Fruit fly (Drosophila melanogaster) whole organism, prepupa: ENCODE results near the gene hep.
A peak's percentile ranks its signal among the peaks of the same experiment; 100 is the strongest.

ENCODE experiments used
- CG10631 ChIP-seq: fragments of 200-800 bp; sonication (Bioruptor generic); optimal IDR thresholded peaks from 2 replicates; lab custom pipeline; 2016; ENCODE audit warnings: missing biosample characterization, missing genetic modification characterization
- CG10669 ChIP-seq: fragments of 200-800 bp; sonication (Bioruptor generic); optimal IDR thresholded peaks from 3 replicates; lab custom pipeline; 2018; ENCODE audit warnings: missing biosample characterization, mild to moderate bottlenecking, missing genetic modification characterization, moderate library complexity
- CG11294 ChIP-seq: fragments of 200-800 bp; sonication (Bioruptor generic); IDR thresholded peaks from 2 replicates; pipeline ENCODE4 v1.3.6; 2022; ENCODE audit warnings: missing biosample characterization, missing genetic modification characterization
- CG11902 ChIP-seq: fragments of 200-800 bp; sonication (Bioruptor generic); optimal IDR thresholded peaks from 3 replicates; lab custom pipeline; 2016; ENCODE audit warnings: missing biosample characterization, missing genetic modification characterization
- CG15336 ChIP-seq: fragments of 200-800 bp; sonication (Bioruptor generic); IDR thresholded peaks from 2 replicates; pipeline ENCODE4 v1.3.6; 2022; ENCODE audit warnings: missing biosample characterization, missing genetic modification characterization
- CG1621 ChIP-seq: fragments of 200-800 bp; sonication (Bioruptor generic); optimal IDR thresholded peaks from 3 replicates; lab custom pipeline; 2018; ENCODE audit warnings: missing biosample characterization, mild to moderate bottlenecking, missing genetic modification characterization
- CG16779 ChIP-seq: fragments of 200-800 bp; sonication (Bioruptor generic); optimal IDR thresholded peaks from 3 replicates; lab custom pipeline; 2017; ENCODE audit warnings: missing biosample characterization, mild to moderate bottlenecking, missing genetic modification characterization
- CG3032 ChIP-seq: fragments of 200-800 bp; optimal IDR thresholded peaks from 2 replicates; lab custom pipeline; 2019; ENCODE audit warnings: missing biosample characterization, mild to moderate bottlenecking, missing genetic modification characterization, moderate library complexity
- CG3919 ChIP-seq: fragments of 200-800 bp; sonication (Bioruptor generic); optimal IDR thresholded peaks from 3 replicates; lab custom pipeline; 2016; ENCODE audit warnings: missing biosample characterization, missing genetic modification characterization
- CG4318 ChIP-seq: fragments of 200-800 bp; sonication (Bioruptor generic); optimal IDR thresholded peaks from 3 replicates; lab custom pipeline; 2017; ENCODE audit warnings: missing biosample characterization, mild to moderate bottlenecking, missing genetic modification characterization
- CG6163 ChIP-seq: fragments of 200-800 bp; sonication (Bioruptor generic); IDR thresholded peaks from 3 replicates; pipeline ENCODE4 v1.3.6; 2022; ENCODE audit warnings: missing biosample characterization, missing genetic modification characterization
- CG6276 ChIP-seq: fragments of 200-800 bp; sonication (Bioruptor generic); optimal IDR thresholded peaks from 2 replicates; lab custom pipeline; 2017; ENCODE audit warnings: missing biosample characterization, mild to moderate bottlenecking, missing genetic modification characterization
- CG6792 ChIP-seq: fragments of 200-800 bp; sonication (Bioruptor generic); optimal IDR thresholded peaks from 3 replicates; lab custom pipeline; 2016; ENCODE audit warnings: missing biosample characterization, missing genetic modification characterization
- CG6808 ChIP-seq: fragments of 200-800 bp; sonication (Bioruptor generic); optimal IDR thresholded peaks from 3 replicates; lab custom pipeline; 2017; ENCODE audit warnings: missing biosample characterization, missing genetic modification characterization, mild to moderate bottlenecking, moderate library complexity, missing genetic modification reagents
- CG6854 ChIP-seq: fragments of 200-800 bp; sonication (Bioruptor generic); optimal IDR thresholded peaks from 2 replicates; lab custom pipeline; 2017; ENCODE audit warnings: missing biosample characterization, mild to moderate bottlenecking, missing genetic modification characterization
- CG7368 ChIP-seq: fragments of 200-800 bp; sonication (Bioruptor generic); optimal IDR thresholded peaks from 3 replicates; lab custom pipeline; 2016; ENCODE audit warnings: missing biosample characterization, missing genetic modification characterization
- CG8119 ChIP-seq: fragments of 200-800 bp; sonication (Bioruptor generic); IDR thresholded peaks from 3 replicates; pipeline ENCODE4 v1.3.6; 2022; ENCODE audit warnings: missing biosample characterization, missing genetic modification characterization
- CG8319 ChIP-seq: fragments of 200-800 bp; sonication (Bioruptor generic); optimal IDR thresholded peaks from 3 replicates; lab custom pipeline; 2016; ENCODE audit warnings: missing biosample characterization, missing genetic modification characterization
- CG8632 ChIP-seq: fragments of 200-800 bp; sonication (Bioruptor generic); optimal IDR thresholded peaks from 3 replicates; lab custom pipeline; 2016; ENCODE audit warnings: missing biosample characterization, missing genetic modification characterization
- Eip78C ChIP-seq: fragments of 200-800 bp; sonication (Bioruptor generic); peaks from one replicate; lab custom pipeline; 2016; ENCODE audit warnings: missing biosample characterization, missing genetic modification characterization
- Ets21C ChIP-seq: fragments of 200-800 bp; sonication (Bioruptor generic); optimal IDR thresholded peaks from 3 replicates; lab custom pipeline; 2016; ENCODE audit warnings: missing biosample characterization, missing genetic modification characterization
- Gug ChIP-seq: fragments of 200-800 bp; sonication (Bioruptor generic); IDR thresholded peaks from 2 replicates; pipeline ENCODE4 v1.3.6; 2022; ENCODE audit warnings: missing biosample characterization, missing genetic modification characterization
- Hr38 ChIP-seq: sonication (Bioruptor generic); optimal IDR thresholded peaks from 2 replicates; lab custom pipeline; 2016; ENCODE audit warnings: missing biosample characterization, missing genetic modification characterization
- Hr4 ChIP-seq: fragments of 200-800 bp; sonication (Bioruptor generic); optimal IDR thresholded peaks from 3 replicates; lab custom pipeline; 2016; ENCODE audit warnings: missing biosample characterization, missing genetic modification characterization
- Lpt ChIP-seq: fragments of 200-800 bp; sonication (Bioruptor generic); optimal IDR thresholded peaks from 3 replicates; lab custom pipeline; 2016; ENCODE audit warnings: missing biosample characterization, missing genetic modification characterization
- Met ChIP-seq: fragments of 200-800 bp; sonication (Bioruptor generic); optimal IDR thresholded peaks from 3 replicates; lab custom pipeline; 2016; ENCODE audit warnings: missing biosample characterization, missing genetic modification characterization
- OdsH ChIP-seq: fragments of 200-800 bp; sonication (Bioruptor generic); optimal IDR thresholded peaks from 3 replicates; lab custom pipeline; 2016; ENCODE audit warnings: missing biosample characterization, missing genetic modification characterization
- Smox ChIP-seq: fragments of 200-800 bp; sonication (Bioruptor generic); optimal IDR thresholded peaks from 3 replicates; lab custom pipeline; 2016; ENCODE audit warnings: missing biosample characterization, missing genetic modification characterization
- Sox14 ChIP-seq: fragments of 200-800 bp; sonication (Bioruptor generic); optimal IDR thresholded peaks from 3 replicates; lab custom pipeline; 2016; ENCODE audit warnings: missing biosample characterization, missing genetic modification characterization
- Sox15 ChIP-seq: fragments of 200-800 bp; sonication (Bioruptor generic); optimal IDR thresholded peaks from 3 replicates; lab custom pipeline; 2016; ENCODE audit warnings: missing biosample characterization, missing genetic modification characterization
- achi ChIP-seq: fragments of 200-800 bp; sonication (Bioruptor generic); optimal IDR thresholded peaks from 3 replicates; lab custom pipeline; 2016; ENCODE audit warnings: missing biosample characterization, missing genetic modification characterization
- acj6 ChIP-seq: fragments of 200-800 bp; sonication (Bioruptor generic); optimal IDR thresholded peaks from 3 replicates; lab custom pipeline; 2016; ENCODE audit warnings: missing biosample characterization, missing genetic modification characterization
- dac ChIP-seq: fragments of 200-800 bp; sonication (Bioruptor generic); optimal IDR thresholded peaks from 2 replicates; lab custom pipeline; 2017; ENCODE audit warnings: missing biosample characterization, mild to moderate bottlenecking, missing genetic modification characterization
- eg ChIP-seq: fragments of 200-800 bp; sonication (Bioruptor generic); IDR thresholded peaks from 3 replicates; pipeline ENCODE4 v1.3.6; 2022; ENCODE audit warnings: missing biosample characterization, missing genetic modification characterization
- esn ChIP-seq: fragments of 200-800 bp; sonication (Bioruptor generic); optimal IDR thresholded peaks from 2 replicates; lab custom pipeline; 2016; ENCODE audit warnings: missing biosample characterization, mild to moderate bottlenecking, missing genetic modification characterization, moderate library complexity
- fd59A ChIP-seq: fragments of 200-800 bp; sonication (Bioruptor generic); optimal IDR thresholded peaks from 2 replicates; lab custom pipeline; 2017; ENCODE audit warnings: missing biosample characterization, mild to moderate bottlenecking, missing genetic modification characterization, missing genetic modification reagents
- fd85E ChIP-seq: fragments of 200-800 bp; sonication (Bioruptor generic); optimal IDR thresholded peaks from 3 replicates; lab custom pipeline; 2016; ENCODE audit warnings: missing biosample characterization, missing genetic modification characterization
- fkh ChIP-seq: fragments of 200-800 bp; sonication (Bioruptor generic); optimal IDR thresholded peaks from 3 replicates; lab custom pipeline; 2017; ENCODE audit warnings: missing biosample characterization, mild to moderate bottlenecking, missing genetic modification characterization, moderate library complexity
- lz ChIP-seq: fragments of 200-800 bp; sonication (Bioruptor generic); optimal IDR thresholded peaks from 3 replicates; lab custom pipeline; 2016; ENCODE audit warnings: missing biosample characterization, missing genetic modification characterization
- net ChIP-seq: fragments of 200-800 bp; sonication (Bioruptor generic); optimal IDR thresholded peaks from 3 replicates; lab custom pipeline; 2016; ENCODE audit warnings: missing biosample characterization, missing genetic modification characterization
- pdm3 ChIP-seq: fragments of 200-800 bp; sonication (Bioruptor generic); optimal IDR thresholded peaks from 3 replicates; lab custom pipeline; 2016; ENCODE audit warnings: missing biosample characterization, missing genetic modification characterization
- salr ChIP-seq, 2 experiments: fragments of 200-800 bp; sonication (Bioruptor generic); optimal IDR thresholded peaks; 3 replicates each; lab custom pipeline; 2016 to 2018; ENCODE audit warnings: missing biosample characterization in 2 of 2, missing genetic modification characterization in 2 of 2, mild to moderate bottlenecking in 1 of 2
- spab ChIP-seq: fragments of 200-800 bp; sonication (Bioruptor generic); optimal IDR thresholded peaks from 2 replicates; lab custom pipeline; 2017; ENCODE audit warnings: missing biosample characterization, mild to moderate bottlenecking, missing genetic modification characterization, missing genetic modification reagents
- ss ChIP-seq, 2 experiments: fragments of 200-800 bp; sonication (Bioruptor generic); optimal IDR thresholded peaks; 2 replicates in 1 of 2; 3 replicates in 1 of 2; lab custom pipeline; 2017 to 2018; ENCODE audit warnings: mild to moderate bottlenecking in 2 of 2, missing biosample characterization in 2 of 2, missing genetic modification characterization in 2 of 2, moderate library complexity in 1 of 2
- svp ChIP-seq: fragments of 200-800 bp; sonication (Bioruptor generic); peaks from one replicate; lab custom pipeline; 2016; ENCODE audit warnings: missing biosample characterization, missing genetic modification characterization
- topi ChIP-seq: fragments of 200-800 bp; sonication (Bioruptor generic); optimal IDR thresholded peaks from 3 replicates; lab custom pipeline; 2016; ENCODE audit warnings: missing biosample characterization, missing genetic modification characterization
- vri ChIP-seq: fragments of 200-800 bp; sonication (Bioruptor generic); optimal IDR thresholded peaks from 3 replicates; lab custom pipeline; 2016; ENCODE audit warnings: missing biosample characterization, mild to moderate bottlenecking, missing genetic modification characterization

hep gene

DNA sequence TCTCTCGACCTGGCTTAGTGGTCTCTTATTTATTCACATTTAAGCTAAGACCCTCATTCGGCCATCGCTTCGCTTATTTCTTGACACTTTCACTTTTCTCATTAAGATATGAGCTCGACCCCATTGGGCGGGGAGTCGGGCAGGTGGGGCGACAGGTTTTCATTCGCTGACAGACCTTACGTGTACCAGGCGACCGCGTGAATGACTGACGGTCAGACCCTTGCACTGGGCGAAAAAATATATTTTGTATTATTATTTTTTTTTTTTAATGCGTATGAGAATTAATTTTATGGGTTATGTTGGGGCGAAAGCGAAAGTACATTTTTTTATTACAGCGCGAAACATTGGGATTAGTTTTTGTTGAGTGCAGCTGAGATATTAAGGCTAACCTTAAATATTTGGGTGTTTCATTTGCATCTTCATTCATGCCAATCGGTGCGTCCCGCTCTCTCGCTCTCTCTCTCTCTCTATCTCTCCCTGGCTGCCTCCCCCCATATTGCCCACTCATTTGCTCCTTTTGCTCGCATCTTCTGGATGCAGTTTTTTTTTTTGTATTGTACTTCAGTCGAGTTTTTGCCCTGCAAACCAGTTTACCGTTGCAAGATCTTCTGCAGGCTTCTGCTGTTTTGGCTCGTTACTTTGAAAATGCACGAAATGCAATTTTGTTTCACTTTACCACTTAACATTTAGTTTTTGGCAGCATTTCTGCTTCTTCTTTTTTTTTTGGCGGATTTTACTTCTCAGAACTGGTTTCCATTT, 46.9 kb upstream of the hep start (continued):
- TF ChIP-seq svp (GFP tag; lab: Kevin White, UChicago) (peak; percentile 95), esn (peak; percentile 70), fkh (GFP tag; lab: Kevin White, UChicago) (no peak), pdm3 (GFP tag; lab: Kevin White, UChicago) (peak; percentile 6), Ets21C (GFP tag; lab: Kevin White, UChicago) (peak; percentile 10), CG8119 (GFP tag; lab: Robert Waterston, UW) (peak; percentile 65; the same call in 2 of the 3 replicates), CG1621 (tag; lab: Kevin White, UChicago) (peak; percentile 26), Smox (peak; percentile 57), Gug (GFP tag; lab: Robert Waterston, UW) (0 out of 2 replicates have a peak, but pooled peaks have one; percentile 16), vri (GFP tag; lab: Kevin White, UChicago) (peak; percentile 47), Sox14 (GFP tag; lab: Kevin White, UChicago) (peak; percentile 31), lz (peak; percentile 86), CG16779 (tag; lab: Kevin White, UChicago) (peak; percentile 52), OdsH (peak; percentile 61), CG11294 (GFP tag; lab: Robert Waterston, UW) (0 out of 2 replicates have a peak, but pooled peaks have one; percentile 8), Lpt (GFP tag; lab: Kevin White, UChicago) (no peak), CG7368 (GFP tag; lab: Kevin White, UChicago) (peak; percentile 44), CG15336 (GFP tag; lab: Robert Waterston, UW) (peak; percentile 69), CG8319 (GFP tag; lab: Kevin White, UChicago) (peak; percentile 53), topi (peak; percentile 81), ss (GFP tag; optimal IDR thresholded peaks at IDR 0.05; lab: Kevin White, UChicago) (peak; percentile 78 to 83)

- TF ChIP-seq CG6792 (GFP tag; lab: Kevin White, UChicago) (peak; percentile 41), fkh (GFP tag; lab: Kevin White, UChicago) (no peak), CG6163 (GFP tag; lab: Robert Waterston, UW) (peak; percentile 73), acj6 (peak; percentile 47), Ets21C (GFP tag; lab: Kevin White, UChicago) (peak; percentile 29), Met (GFP tag; lab: Kevin White, UChicago) (peak; percentile 56), eg (GFP tag; lab: Robert Waterston, UW) (peak; percentile 80), Hr38 (GFP tag; lab: Kevin White, UChicago) (no peak), topi (peak; percentile 60), achi (GFP tag; lab: Kevin White, UChicago) (peak; percentile 56), CG11902 (no peak), CG1621 (tag; lab: Kevin White, UChicago) (no peak), salr (GFP tag; optimal IDR thresholded peaks at IDR 0.05; lab: Kevin White, UChicago) (peak in 1 of 2 experiments; percentile 25), dac (GFP tag; lab: Kevin White, UChicago) (peak; percentile 47), CG8632 (peak; percentile 50), pdm3 (GFP tag; lab: Kevin White, UChicago) (peak; percentile 62), esn (peak; percentile 56), Sox15 (GFP tag; lab: Kevin White, UChicago) (peak; percentile 35), CG6854 (no peak), CG3032 (tag; lab: Kevin White, UChicago) (no peak), lz (peak; percentile 53), spab (GFP tag; lab: Kevin White, UChicago) (no peak), Eip78C (GFP tag; lab: Kevin White, UChicago) (peak; percentile 86), ss (GFP tag; optimal IDR thresholded peaks at IDR 0.05; lab: Kevin White, UChicago) (no peak), CG6808 (GFP tag; lab: Kevin White, UChicago) (no peak), CG16779 (tag; lab: Kevin White, UChicago) (no peak), fd59A (no peak), CG15336 (GFP tag; lab: Robert Waterston, UW) (peak; percentile 77), CG3919 (GFP tag; lab: Kevin White, UChicago) (peak; percentile 72), net (peak; percentile 65), OdsH (peak; percentile 66), fd85E (GFP tag; lab: Kevin White, UChicago) (no peak), CG10631 (GFP tag; lab: Kevin White, UChicago) (no peak), svp (GFP tag; lab: Kevin White, UChicago) (peak; percentile 83), vri (GFP tag; lab: Kevin White, UChicago) (no peak), CG10669 (GFP tag; lab: Kevin White, UChicago) (peak; percentile 25), CG6276 (GFP tag; lab: Kevin White, UChicago) (peak; percentile 67), CG4318 (peak; percentile 48), Hr4 (peak; percentile 77)
These were observed 45.5 kb upstream of the hep start for dm6 chrX:13135702-13136101.
